Worm (Caenorhabditis elegans) whole organism, late embryonic: Measurements from ENCODE around the gene rpap-3.

Experiments
- F13H6.1 ChIP-seq: sonication (generic microtip); optimal IDR thresholded peaks from 2 replicates; lab custom pipeline; 2016; ENCODE audit warnings: missing genetic modification characterization, missing compliant biosample characterization
- ama-1 ChIP-seq: fragments of 150-350 bp; optimal IDR thresholded peaks from 2 replicates; lab custom pipeline; 2014
- ceh-14 ChIP-seq: sonication (generic microtip); optimal IDR thresholded peaks from 2 replicates; lab custom pipeline; 2016; ENCODE audit warnings: missing genotype, missing genetic modification characterization, missing compliant biosample characterization
- ceh-18 ChIP-seq: sonication (generic microtip); optimal IDR thresholded peaks from 2 replicates; lab custom pipeline; 2016; ENCODE audit warnings: missing genetic modification characterization, missing compliant biosample characterization
- ceh-19 ChIP-seq: fragments of 200-800 bp; sonication (Bioruptor generic); optimal IDR thresholded peaks from 2 replicates; lab custom pipeline; 2018; ENCODE audit warnings: mild to moderate bottlenecking, missing genetic modification characterization, missing compliant biosample characterization
- ceh-22 ChIP-seq: sonication (generic microtip); optimal IDR thresholded peaks from 2 replicates; lab custom pipeline; 2017; ENCODE audit warnings: missing biosample characterization, missing genetic modification characterization
- ceh-24 ChIP-seq: sonication (generic microtip); optimal IDR thresholded peaks from 2 replicates; lab custom pipeline; 2016; ENCODE audit warnings: mild to moderate bottlenecking, missing genetic modification characterization, missing compliant biosample characterization
- ceh-45 ChIP-seq: fragments of 200-800 bp; sonication (Bioruptor generic); IDR thresholded peaks from 2 replicates; pipeline ENCODE4 v1.3.6; 2022; ENCODE audit warnings: missing genetic modification reagents, missing genetic modification characterization, missing compliant biosample characterization
- ceh-48 ChIP-seq: sonication (generic microtip); optimal IDR thresholded peaks from 2 replicates; lab custom pipeline; 2016; ENCODE audit warnings: missing genetic modification characterization, inconsistent platforms, missing compliant biosample characterization
- ceh-6 ChIP-seq: fragments of 200-800 bp; sonication (Bioruptor generic); optimal IDR thresholded peaks from 2 replicates; lab custom pipeline; 2018; ENCODE audit warnings: mild to moderate bottlenecking, missing genetic modification characterization, missing compliant biosample characterization
- dmd-4 ChIP-seq: sonication (generic microtip); optimal IDR thresholded peaks from 2 replicates; lab custom pipeline; 2016; ENCODE audit warnings: borderline replicate concordance, missing genetic modification characterization, missing compliant biosample characterization
- dve-1 ChIP-seq: sonication (generic microtip); optimal IDR thresholded peaks from 2 replicates; lab custom pipeline; 2017; ENCODE audit warnings: antibody characterized with exemption, mild to moderate bottlenecking, missing genetic modification characterization, missing compliant biosample characterization
- eyg-1 ChIP-seq: sonication (generic microtip); optimal IDR thresholded peaks from 2 replicates; lab custom pipeline; 2016; ENCODE audit warnings: missing genotype, missing genetic modification characterization, missing compliant biosample characterization
- fax-1 ChIP-seq: sonication (generic microtip); optimal IDR thresholded peaks from 2 replicates; lab custom pipeline; 2016; ENCODE audit warnings: missing genotype, missing genetic modification characterization, missing compliant biosample characterization
- fkh-10 ChIP-seq: fragments of 150-350 bp; optimal IDR thresholded peaks from 2 replicates; lab custom pipeline; 2014; ENCODE audit warnings: missing biosample characterization, missing genetic modification reagents, missing genetic modification characterization
- gmeb-2 ChIP-seq: sonication (generic microtip); optimal IDR thresholded peaks from 2 replicates; lab custom pipeline; 2016; ENCODE audit warnings: missing genetic modification characterization, inconsistent platforms, missing compliant biosample characterization
- hlh-13 ChIP-seq: fragments of 200-800 bp; sonication (Bioruptor generic); optimal IDR thresholded peaks from 2 replicates; lab custom pipeline; 2018; ENCODE audit warnings: mild to moderate bottlenecking, missing genetic modification characterization, missing compliant biosample characterization
- hlh-8 ChIP-seq: sonication (generic microtip); optimal IDR thresholded peaks from 2 replicates; lab custom pipeline; 2016; ENCODE audit warnings: missing genotype, missing genetic modification characterization, missing compliant biosample characterization
- lim-6 ChIP-seq: sonication (generic microtip); optimal IDR thresholded peaks from 2 replicates; lab custom pipeline; 2016; ENCODE audit warnings: missing genetic modification characterization, missing compliant biosample characterization
- madf-2 ChIP-seq: sonication (generic microtip); optimal IDR thresholded peaks from 2 replicates; lab custom pipeline; 2017; ENCODE audit warnings: missing genetic modification characterization, missing compliant biosample characterization
- mec-3 ChIP-seq: sonication (generic microtip); optimal IDR thresholded peaks from 2 replicates; lab custom pipeline; 2016; ENCODE audit warnings: borderline replicate concordance, missing genetic modification characterization, missing compliant biosample characterization
- nfya-1 ChIP-seq: sonication (generic microtip); optimal IDR thresholded peaks from 2 replicates; lab custom pipeline; 2017; ENCODE audit warnings: missing genetic modification characterization, mild to moderate bottlenecking, missing compliant biosample characterization, antibody characterized with exemption, moderate library complexity
- nhr-11 ChIP-seq: fragments of 150-350 bp; optimal IDR thresholded peaks from 2 replicates; lab custom pipeline; 2014; ENCODE audit warnings: missing biosample characterization, missing genetic modification characterization
- pqm-1 ChIP-seq: sonication (generic microtip); optimal IDR thresholded peaks from 2 replicates; lab custom pipeline; 2016; ENCODE audit warnings: missing genetic modification characterization, missing compliant biosample characterization
- pros-1 ChIP-seq: fragments of 150-350 bp; optimal IDR thresholded peaks from 2 replicates; lab custom pipeline; 2014; ENCODE audit warnings: missing biosample characterization, missing genetic modification reagents, missing genetic modification characterization
- ref-2 ChIP-seq: sonication (generic microtip); optimal IDR thresholded peaks from 2 replicates; lab custom pipeline; 2016; ENCODE audit warnings: missing genetic modification characterization, missing compliant biosample characterization
- sox-4 ChIP-seq: sonication (generic microtip); optimal IDR thresholded peaks from 2 replicates; lab custom pipeline; 2017; ENCODE audit warnings: mild to moderate bottlenecking, missing genetic modification characterization, inconsistent platforms, missing compliant biosample characterization
- tbx-2 ChIP-seq: sonication (generic microtip); optimal IDR thresholded peaks from 2 replicates; lab custom pipeline; 2016; ENCODE audit warnings: missing genetic modification characterization, missing compliant biosample characterization
- unc-3 ChIP-seq, 2 experiments: fragments of 200-800 bp in 1 of 2; sonication (Bioruptor generic) in 1 of 2; sonication (generic microtip) in 1 of 2; conservative IDR thresholded peaks in 1 of 2; optimal IDR thresholded peaks in 1 of 2; 2 replicates each; pipeline versions ENCODE4 v1.3.6 to Lab custom; 2016 to 2022; ENCODE audit warnings: missing compliant biosample characterization in 2 of 2, missing genetic modification characterization in 2 of 2, missing genetic modification reagents in 1 of 2
- zip-5 ChIP-seq: sonication (generic microtip); optimal IDR thresholded peaks from 2 replicates; lab custom pipeline; 2016; ENCODE audit warnings: missing genetic modification characterization, missing compliant biosample characterization
- ztf-16 ChIP-seq: sonication (generic microtip); optimal IDR thresholded peaks from 2 replicates; lab custom pipeline; 2017; ENCODE audit warnings: missing genetic modification characterization, missing compliant biosample characterization

Gene rpap-3

DNA sequence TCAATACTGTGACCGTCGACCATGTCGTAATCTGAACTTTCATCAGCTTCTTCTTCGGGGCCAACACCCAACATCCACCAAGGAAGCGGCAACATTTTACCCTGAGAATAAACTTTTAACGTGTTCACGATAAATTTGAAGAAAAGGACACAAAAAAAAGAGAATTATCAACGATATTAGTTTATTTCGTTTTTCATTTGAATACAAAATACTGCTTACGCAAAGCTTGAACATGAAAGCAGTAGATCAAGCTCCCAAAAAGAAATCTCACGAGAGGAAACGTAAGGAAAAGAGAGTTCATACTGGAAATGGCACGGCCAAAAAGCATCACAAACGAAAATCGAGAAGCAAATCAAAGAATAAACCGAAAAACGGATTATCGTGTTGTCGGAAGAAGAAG lies 15.0 kb downstream of the rpap-3 start, which contains the start of the genes C46A5.6 and C46A5.1:
TSS of gene C46A5.6 (minus strand) at position 101 of the 400 bp plus-strand sequence.
TSS of gene C46A5.1 (plus strand) at position 184 of the 400 bp plus-strand sequence.
- no peak for TF ChIP-seq ceh-22 (tag; lab: Kevin White, UChicago)
- no peak for TF ChIP-seq hlh-13 (GFP tag; lab: Kevin White, UChicago)
- no peak for TF ChIP-seq ztf-16 (tag; lab: Kevin White, UChicago)
- TF ChIP-seq nfya-1 (tag; lab: Kevin White, UChicago): no peak
- no peak for TF ChIP-seq ceh-18
- TF ChIP-seq dmd-4 (tag; lab: Kevin White, UChicago): no peak
- no peak for TF ChIP-seq ceh-19 (GFP tag; lab: Kevin White, UChicago)
- no peak for TF ChIP-seq pros-1 (tag; lab: Kevin White, UChicago)

DNA sequence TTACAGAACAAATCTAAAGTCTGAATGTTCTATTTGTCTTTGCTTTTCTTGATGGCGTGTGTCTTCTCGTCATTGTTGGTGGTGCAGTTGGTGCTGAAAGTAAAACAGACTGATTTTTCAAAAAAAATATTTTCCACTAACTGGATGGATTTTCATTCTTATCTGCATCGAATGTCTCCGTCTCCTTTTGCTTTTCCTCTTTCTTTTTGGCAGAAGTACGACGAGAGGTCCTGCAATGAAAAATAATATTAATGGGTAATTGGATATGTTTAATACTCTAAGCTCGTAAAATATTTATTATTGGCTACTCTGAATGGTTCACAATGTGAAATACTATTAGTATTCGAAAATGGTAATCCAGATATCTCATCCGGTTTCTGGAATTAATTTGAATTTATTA lies 18.6 kb downstream of the rpap-3 start, which contains the start of gene del-7:
TSS of gene del-7 (plus strand) at position 301 of the 400 bp plus-strand sequence.
- no peak for TF ChIP-seq ceh-24 (tag; lab: Kevin White, UChicago)
- TF ChIP-seq dmd-4 (tag; lab: Kevin White, UChicago): no peak
- TF ChIP-seq unc-3 (GFP tag; conservative IDR thresholded peaks at IDR 0.05; lab: Robert Waterston, UW): no peak
- TF ChIP-seq unc-3 (tag; optimal IDR thresholded peaks at IDR 0.05; lab: Kevin White, UChicago): no peak
- TF ChIP-seq dve-1 (tag; lab: Kevin White, UChicago): no peak
- TF ChIP-seq nhr-11: no peak
- no peak for TF ChIP-seq zip-5 (tag; lab: Kevin White, UChicago)
- TF ChIP-seq, all 69 proteins: peak for 0

ce11 chrIV:7759527-7759926 lies 19.2 kb downstream of the rpap-3 start, which contains the start of gene dsb-3:
Gene dsb-3 (minus strand): TSS chrIV:7759627.
- TF ChIP-seq sox-4 (tag; lab: Kevin White, UChicago): no peak
- TF ChIP-seq ref-2 (tag; lab: Kevin White, UChicago): no peak
- TF ChIP-seq, all 69 proteins: peak for 0

- TF ChIP-seq ceh-22 (tag; lab: Kevin White, UChicago) (no peak), ceh-6 (GFP tag; lab: Kevin White, UChicago) (no peak), hlh-8 (tag; lab: Kevin White, UChicago) (no peak), ama-1 (lab: Kevin White, UChicago) (no peak), tbx-2 (tag; lab: Kevin White, UChicago) (no peak), F13H6.1 (no peak), ceh-14 (tag; lab: Kevin White, UChicago) (no peak), unc-3 (GFP tag; conservative IDR thresholded peaks at IDR 0.05; lab: Robert Waterston, UW) (no peak), unc-3 (tag; optimal IDR thresholded peaks at IDR 0.05; lab: Kevin White, UChicago) (no peak), lim-6 (tag; lab: Kevin White, UChicago) (no peak), fax-1 (tag; lab: Kevin White, UChicago) (no peak), ceh-45 (GFP tag; lab: Robert Waterston, UW) (no peak), madf-2 (no peak), ztf-16 (tag; lab: Kevin White, UChicago) (no peak)
Observed at ce11 chrIV:7757245-7757644, 21.5 kb downstream of the rpap-3 start, which contains the start of gene C46A5.4. Gene C46A5.4 (minus strand): TSS chrIV:7757345.

DNA sequence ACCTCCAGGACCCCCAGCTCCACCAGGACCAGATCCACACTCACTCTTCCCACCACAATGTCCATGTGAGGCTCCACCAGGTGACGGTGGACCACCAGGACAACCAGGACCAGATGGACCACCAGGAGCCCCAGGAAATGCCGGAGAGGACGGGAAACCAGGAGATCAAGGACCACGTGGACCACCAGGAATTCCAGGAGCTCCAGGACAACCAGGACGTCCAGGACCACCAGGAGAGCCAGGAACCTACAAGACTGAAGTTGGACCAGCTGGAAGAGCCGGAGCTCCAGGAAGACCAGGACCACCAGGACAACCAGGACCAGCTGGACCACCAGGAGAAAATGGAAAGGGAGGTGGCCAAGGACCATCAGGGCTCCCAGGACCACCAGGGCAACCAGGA lies 24.7 kb downstream of the rpap-3 start:
- no peak for TF ChIP-seq ceh-48 (tag; lab: Kevin White, UChicago)
- TF ChIP-seq gmeb-2 (tag; lab: Kevin White, UChicago): no peak
- TF ChIP-seq pqm-1 (tag; lab: Kevin White, UChicago): no peak
- no peak for TF ChIP-seq eyg-1 (tag; lab: Kevin White, UChicago)
- no peak for TF ChIP-seq unc-3 (GFP tag; conservative IDR thresholded peaks at IDR 0.05; lab: Robert Waterston, UW)
- no peak for TF ChIP-seq unc-3 (tag; optimal IDR thresholded peaks at IDR 0.05; lab: Kevin White, UChicago)
- TF ChIP-seq mec-3 (tag; lab: Kevin White, UChicago): peak; percentile 56
- TF ChIP-seq fkh-10 (GFP tag; lab: Kevin White, UChicago): no peak
